Fruit fly (Drosophila melanogaster) whole organism, embryonic: ENCODE data around the gene Cpr64Ab.

ENCODE experiments used
- CG42726 ChIP-seq: fragments of 200-800 bp; sonication (Bioruptor generic); IDR thresholded peaks from 2 replicates; pipeline ENCODE4 v1.3.6; 2022; ENCODE audit warnings: missing biosample characterization, missing genetic modification characterization; ENCODE audit not compliant: partially characterized antibody
- CG9215 ChIP-seq: fragments of 200-800 bp; sonication (Bioruptor generic); IDR thresholded peaks from 2 replicates; pipeline ENCODE4 v1.3.6; 2022; ENCODE audit warnings: missing biosample characterization, missing genetic modification characterization
- CTCF ChIP-seq: fragments of 200-800 bp; sonication (Bioruptor generic); optimal IDR thresholded peaks from 2 replicates; lab custom pipeline; 2017; ENCODE audit warnings: missing biosample characterization, mild to moderate bottlenecking, missing genetic modification characterization, moderate library complexity
- Dbx ChIP-seq: fragments of 200-800 bp; sonication (Bioruptor generic); IDR thresholded peaks from 3 replicates; pipeline ENCODE4 v1.3.6; 2022; ENCODE audit warnings: missing biosample characterization, missing genetic modification characterization
- Fer2 ChIP-seq: fragments of 200-800 bp; sonication (Bioruptor generic); optimal IDR thresholded peaks from 2 replicates; lab custom pipeline; 2018; ENCODE audit warnings: missing biosample characterization, mild to moderate bottlenecking, missing genetic modification characterization, moderate library complexity
- lab ChIP-seq: fragments of 200-800 bp; sonication (Bioruptor generic); optimal IDR thresholded peaks from 3 replicates; lab custom pipeline; 2017; ENCODE audit warnings: missing biosample characterization, missing genetic modification characterization, mild to moderate bottlenecking, moderate library complexity, missing genetic modification reagents

DNA sequence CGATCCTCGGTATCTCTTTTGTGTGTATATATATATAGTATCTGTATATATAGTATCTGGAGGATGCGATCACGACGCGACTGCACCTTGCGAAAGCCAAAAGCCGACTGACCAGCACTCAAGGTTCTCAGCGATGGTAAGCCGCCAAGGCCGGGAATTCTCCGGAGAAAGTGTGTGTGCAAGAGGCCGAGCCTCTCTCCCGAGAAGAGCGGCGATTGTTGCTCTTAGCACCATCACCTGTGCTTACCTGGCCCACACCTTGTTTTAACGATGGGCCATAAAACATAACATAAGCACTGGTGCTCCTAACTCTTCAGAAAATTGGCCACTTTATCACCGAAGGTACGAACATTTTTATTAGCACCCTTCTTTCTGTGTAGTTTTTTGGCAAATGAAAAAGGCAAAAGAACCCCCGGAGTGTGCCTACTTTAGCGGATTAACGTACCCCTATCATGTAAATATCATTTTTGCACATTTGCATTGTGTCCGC, 43.9 kb downstream of the Cpr64Ab start, which contains the start of gene mas:
- TF ChIP-seq lab (no peak), Fer2 (tag; lab: Kevin White, UChicago) (no peak), CTCF (no peak), CG9215 (no peak), Dbx (GFP tag; lab: Robert Waterston, UW) (no peak), CG42726 (GFP tag; lab: Robert Waterston, UW) (no peak)
